Worm (Caenorhabditis elegans) whole organism, L3 larva: ENCODE measurements around the gene F43E2.1.

Experiments used
- ceh-82 ChIP-seq: fragments of 150-350 bp; optimal IDR thresholded peaks from 2 replicates; lab custom pipeline; 2014; ENCODE audit warnings: missing biosample characterization, missing genetic modification characterization
- ceh-9 ChIP-seq: sonication (generic microtip); optimal IDR thresholded peaks from 2 replicates; lab custom pipeline; 2018; ENCODE audit warnings: missing biosample characterization, missing genetic modification characterization
- daf-12 ChIP-seq: fragments of 150-350 bp; optimal IDR thresholded peaks from 2 replicates; lab custom pipeline; 2014; ENCODE audit warnings: missing biosample characterization, missing genetic modification reagents, missing genetic modification characterization
- lin-15B ChIP-seq: fragments of 150-350 bp; optimal IDR thresholded peaks from 2 replicates; lab custom pipeline; 2014; ENCODE audit warnings: missing biosample characterization, missing genetic modification characterization
- lin-39 ChIP-seq: fragments of 150-350 bp; optimal IDR thresholded peaks from 2 replicates; lab custom pipeline; 2018; ENCODE audit warnings: missing biosample characterization, missing genetic modification reagents, missing genetic modification characterization
- mml-1 ChIP-seq: fragments of 150-350 bp; sonication (generic microtip); optimal IDR thresholded peaks from 3 replicates; lab custom pipeline; 2014; ENCODE audit warnings: missing biosample characterization, missing genetic modification characterization
- nhr-11 ChIP-seq: fragments of 150-350 bp; optimal IDR thresholded peaks from 2 replicates; lab custom pipeline; 2014; ENCODE audit warnings: missing biosample characterization, missing genetic modification characterization
- nhr-12 ChIP-seq: fragments of 150-350 bp; optimal IDR thresholded peaks from 2 replicates; lab custom pipeline; 2014; ENCODE audit warnings: missing biosample characterization, missing genetic modification characterization
- nhr-76 ChIP-seq: fragments of 150-350 bp; sonication (generic microtip); optimal IDR thresholded peaks from 5 replicates; lab custom pipeline; 2014; ENCODE audit warnings: missing biosample characterization, missing genetic modification characterization
- pha-4 ChIP-seq: fragments of 150-350 bp; optimal IDR thresholded peaks from 2 replicates; lab custom pipeline; 2014; ENCODE audit warnings: missing biosample characterization, missing genetic modification reagents, missing genetic modification characterization
- snpc-4 ChIP-seq: fragments of 150-350 bp; optimal IDR thresholded peaks from 2 replicates; lab custom pipeline; 2014; ENCODE audit warnings: missing biosample characterization, missing genetic modification characterization
- tbx-2 ChIP-seq: sonication (generic microtip); optimal IDR thresholded peaks from 2 replicates; lab custom pipeline; 2016; ENCODE audit warnings: mild to moderate bottlenecking, missing genetic modification characterization, missing compliant biosample characterization
- unc-39 ChIP-seq: sonication (generic microtip); optimal IDR thresholded peaks from 4 replicates; lab custom pipeline; 2017; ENCODE audit warnings: missing biosample characterization, missing genetic modification characterization
- zag-1 ChIP-seq: fragments of 150-350 bp; optimal IDR thresholded peaks from 2 replicates; lab custom pipeline; 2014; ENCODE audit warnings: missing biosample characterization, missing genetic modification characterization

ce11 chrII:7385442-7385841 is 10.4 kb downstream of the F43E2.1 start, which contains the start of gene sre-3:
- TF ChIP-seq zag-1 (tag; lab: Kevin White, UChicago) (no peak), daf-12 (tag; lab: Kevin White, UChicago) (no peak), lin-39 (tag; lab: Kevin White, UChicago) (no peak), tbx-2 (tag; lab: Kevin White, UChicago) (no peak), mml-1 (no peak), ceh-9 (tag; lab: Kevin White, UChicago) (no peak), nhr-12 (tag; lab: Kevin White, UChicago) (no peak), lin-15B (tag; lab: Kevin White, UChicago) (no peak), snpc-4 (tag; lab: Kevin White, UChicago) (no peak), nhr-76 (tag; lab: Kevin White, UChicago) (no peak), unc-39 (tag; lab: Kevin White, UChicago) (no peak), pha-4 (tag; lab: Kevin White, UChicago) (no peak), ceh-82 (tag; lab: Kevin White, UChicago) (no peak), nhr-11 (tag; lab: Kevin White, UChicago) (no peak)
